Worm (Caenorhabditis elegans) whole organism, L2 larva: ENCODE data around the gene dyf-6.

Experiments
- aly-2 ChIP-seq: fragments of 150-350 bp; optimal IDR thresholded peaks from 2 replicates; lab custom pipeline; 2014; ENCODE audit warnings: missing biosample characterization, missing genetic modification characterization
- dmd-4 ChIP-seq: sonication (generic microtip); optimal IDR thresholded peaks from 2 replicates; lab custom pipeline; 2017; ENCODE audit warnings: missing biosample characterization, missing genetic modification characterization
- elt-3 ChIP-seq: sonication (generic microtip); optimal IDR thresholded peaks from 2 replicates; lab custom pipeline; 2017; ENCODE audit warnings: missing biosample characterization, missing genetic modification characterization
- gmeb-1 ChIP-seq: fragments of 150-350 bp; optimal IDR thresholded peaks from 2 replicates; lab custom pipeline; 2014; ENCODE audit warnings: missing biosample characterization, missing genetic modification characterization
- nhr-10 ChIP-seq: sonication (generic microtip); optimal IDR thresholded peaks from 2 replicates; lab custom pipeline; 2017; ENCODE audit warnings: missing biosample characterization, missing genetic modification characterization
- nhr-12 ChIP-seq: fragments of 150-350 bp; optimal IDR thresholded peaks from 2 replicates; lab custom pipeline; 2014; ENCODE audit warnings: missing biosample characterization, missing genetic modification characterization
- unc-62 ChIP-seq: fragments of 150-350 bp; optimal IDR thresholded peaks from 2 replicates; lab custom pipeline; 2014; ENCODE audit warnings: missing biosample characterization, missing genetic modification reagents, missing genetic modification characterization

DNA sequence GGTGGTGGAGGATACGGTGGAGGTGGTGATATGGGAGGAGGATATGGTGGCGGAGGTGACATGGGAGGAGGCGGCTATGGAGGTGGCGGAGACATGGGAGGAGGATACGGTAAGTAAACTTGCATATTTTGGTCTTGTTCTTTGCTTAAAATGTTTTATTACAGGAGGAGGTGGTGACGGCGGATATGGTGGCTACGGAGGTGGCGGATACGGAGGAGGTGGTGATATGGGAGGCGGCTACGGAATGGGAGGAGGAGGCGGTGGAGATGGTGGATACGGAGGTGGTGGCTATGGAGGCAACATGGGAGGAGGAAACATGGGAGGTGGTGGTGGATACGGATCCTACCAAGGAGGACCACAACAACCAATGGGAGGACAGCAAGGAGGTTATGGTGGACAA is 49.7 kb downstream of the dyf-6 start:
- TF ChIP-seq nhr-12 (tag; lab: Kevin White, UChicago) = no peak
- TF ChIP-seq dmd-4 (tag; lab: Kevin White, UChicago) = no peak
- TF ChIP-seq unc-62 (GFP tag; lab: Kevin White, UChicago) = no peak
- no peak for TF ChIP-seq aly-2 (tag; lab: Kevin White, UChicago)
- no peak for TF ChIP-seq nhr-10 (tag; lab: Kevin White, UChicago)
- no peak for TF ChIP-seq elt-3 (tag; lab: Kevin White, UChicago)
- no peak for TF ChIP-seq gmeb-1
